Fruit fly (Drosophila melanogaster) whole organism, embryonic: ENCODE data around the gene CG15543.
A peak's percentile ranks its signal among the peaks of the same experiment; 100 is the strongest.

Experiments used
- CG10267 ChIP-seq: fragments of 200-800 bp; sonication (Bioruptor generic); optimal IDR thresholded peaks from 2 replicates; lab custom pipeline; 2018; ENCODE audit warnings: missing biosample characterization, mild to moderate bottlenecking, missing genetic modification characterization, moderate library complexity
- CG10959 ChIP-seq: fragments of 200-800 bp; sonication (Bioruptor generic); IDR thresholded peaks from 2 replicates; pipeline ENCODE4 v1.3.6; 2022; ENCODE audit warnings: missing biosample characterization, missing genetic modification characterization
- CG10979 ChIP-seq: fragments of 200-800 bp; sonication (Bioruptor generic); optimal IDR thresholded peaks from 2 replicates; lab custom pipeline; 2018; ENCODE audit warnings: missing biosample characterization, mild to moderate bottlenecking, missing genetic modification characterization, moderate library complexity
- CG12219 ChIP-seq: fragments of 200-800 bp; sonication (Bioruptor generic); optimal IDR thresholded peaks from 3 replicates; lab custom pipeline; 2018; ENCODE audit warnings: missing biosample characterization, mild to moderate bottlenecking, missing genetic modification characterization
- CG12769 ChIP-seq: fragments of 200-800 bp; sonication (Bioruptor generic); optimal IDR thresholded peaks from 2 replicates; lab custom pipeline; 2019; ENCODE audit warnings: missing biosample characterization, mild to moderate bottlenecking, missing genetic modification characterization, moderate library complexity
- CG14965 ChIP-seq: fragments of 200-800 bp; sonication (Bioruptor generic); optimal IDR thresholded peaks from 2 replicates; lab custom pipeline; 2016; ENCODE audit warnings: missing biosample characterization, missing genetic modification characterization, borderline replicate concordance
- CG15696 ChIP-seq: fragments of 200-800 bp; sonication (Bioruptor generic); optimal IDR thresholded peaks from 2 replicates; lab custom pipeline; 2019; ENCODE audit warnings: missing biosample characterization, mild to moderate bottlenecking, missing genetic modification characterization, moderate library complexity
- CG17359 ChIP-seq: fragments of 200-800 bp; sonication (Bioruptor generic); optimal IDR thresholded peaks from 3 replicates; lab custom pipeline; 2018; ENCODE audit warnings: missing biosample characterization, mild to moderate bottlenecking, missing genetic modification characterization, moderate library complexity
- CG17829 ChIP-seq: fragments of 200-800 bp; optimal IDR thresholded peaks from 2 replicates; lab custom pipeline; 2019; ENCODE audit warnings: missing biosample characterization, mild to moderate bottlenecking, missing genetic modification characterization, moderate library complexity
- CG30403 ChIP-seq: fragments of 200-800 bp; sonication (Bioruptor generic); optimal IDR thresholded peaks from 3 replicates; lab custom pipeline; 2016; ENCODE audit warnings: missing biosample characterization, missing genetic modification characterization
- CG30431 ChIP-seq: fragments of 200-800 bp; sonication (Bioruptor generic); optimal IDR thresholded peaks from 2 replicates; lab custom pipeline; 2017; ENCODE audit warnings: missing biosample characterization, missing genetic modification characterization
- CG4404 ChIP-seq: fragments of 200-800 bp; sonication (Bioruptor generic); IDR thresholded peaks from 2 replicates; pipeline ENCODE4 v1.3.6; 2022; ENCODE audit warnings: missing biosample characterization, missing genetic modification characterization
- CG4854 ChIP-seq: fragments of 200-800 bp; sonication (Bioruptor generic); optimal IDR thresholded peaks from 2 replicates; lab custom pipeline; 2016; ENCODE audit warnings: missing biosample characterization, missing genetic modification characterization, inconsistent platforms
- Elba2 ChIP-seq: fragments of 200-800 bp; sonication (Bioruptor generic); optimal IDR thresholded peaks from 3 replicates; lab custom pipeline; 2016; ENCODE audit warnings: missing biosample characterization, missing genetic modification characterization
- Ets65A ChIP-seq: fragments of 200-800 bp; sonication (Bioruptor generic); peaks from one replicate; lab custom pipeline; 2016; ENCODE audit warnings: missing biosample characterization, missing genetic modification characterization
- Neu2 ChIP-seq: fragments of 200-800 bp; sonication (Bioruptor generic); optimal IDR thresholded peaks from 3 replicates; lab custom pipeline; 2016; ENCODE audit warnings: missing biosample characterization, missing genetic modification characterization, borderline replicate concordance
- Nf-YC ChIP-seq: fragments of 200-800 bp; optimal IDR thresholded peaks from 3 replicates; lab custom pipeline; 2019; ENCODE audit warnings: missing biosample characterization, mild to moderate bottlenecking, missing genetic modification characterization, moderate library complexity
- Ravus ChIP-seq: fragments of 200-800 bp; sonication (Bioruptor generic); IDR thresholded peaks from 2 replicates; pipeline ENCODE4 v1.3.6; 2022; ENCODE audit warnings: missing biosample characterization, missing genetic modification characterization
- Rfx ChIP-seq: fragments of 200-800 bp; sonication (Bioruptor generic); IDR thresholded peaks from 2 replicates; pipeline ENCODE4 v1.3.6; 2022; ENCODE audit warnings: missing biosample characterization, missing genetic modification characterization
- Six4 ChIP-seq: fragments of 200-800 bp; sonication (Bioruptor generic); optimal IDR thresholded peaks from 2 replicates; lab custom pipeline; 2016; ENCODE audit warnings: missing biosample characterization, missing genetic modification characterization
- Vsx1 ChIP-seq: fragments of 200-800 bp; sonication (Bioruptor generic); optimal IDR thresholded peaks from 2 replicates; lab custom pipeline; 2017; ENCODE audit warnings: missing biosample characterization, mild to moderate bottlenecking, missing genetic modification characterization, missing genetic modification reagents
- Xrp1 ChIP-seq: fragments of 200-800 bp; sonication (Bioruptor generic); IDR thresholded peaks from 2 replicates; pipeline ENCODE4 v1.3.6; 2022; ENCODE audit warnings: missing biosample characterization, missing genetic modification characterization
- amos ChIP-seq: fragments of 200-800 bp; sonication (Bioruptor generic); IDR thresholded peaks from 2 replicates; pipeline ENCODE4 v1.3.6; 2022; ENCODE audit warnings: missing biosample characterization, missing genetic modification characterization; ENCODE audit not compliant: partially characterized antibody
- ara ChIP-seq: fragments of 200-800 bp; sonication (Bioruptor generic); IDR thresholded peaks from 2 replicates; pipeline ENCODE4 v1.3.6; 2022; ENCODE audit warnings: missing biosample characterization, missing genetic modification characterization
- bsh ChIP-seq, 2 experiments: fragments of 200-800 bp; sonication (Bioruptor generic); optimal IDR thresholded peaks; 2 replicates each; lab custom pipeline; 2017 to 2018; ENCODE audit warnings: mild to moderate bottlenecking in 2 of 2, missing biosample characterization in 2 of 2, missing genetic modification characterization in 2 of 2, moderate library complexity in 1 of 2
- cad ChIP-seq: fragments of >200 bp; optimal IDR thresholded peaks from 2 replicates; lab custom pipeline; 2017; ENCODE audit warnings: missing biosample characterization, missing genetic modification characterization
- cato ChIP-seq: fragments of 200-800 bp; sonication (Bioruptor generic); optimal IDR thresholded peaks from 2 replicates; lab custom pipeline; 2016; ENCODE audit warnings: missing biosample characterization, missing genetic modification characterization, borderline replicate concordance
- cg ChIP-seq: fragments of 200-800 bp; sonication (Bioruptor generic); optimal IDR thresholded peaks from 3 replicates; lab custom pipeline; 2019; ENCODE audit warnings: missing biosample characterization, mild to moderate bottlenecking, missing genetic modification characterization, moderate library complexity
- chif ChIP-seq, 2 experiments: fragments of 200-800 bp; sonication (Bioruptor generic); optimal IDR thresholded peaks; 3 replicates each; lab custom pipeline; 2016; ENCODE audit warnings: missing biosample characterization in 2 of 2, missing genetic modification characterization in 2 of 2
- ci ChIP-seq: fragments of 200-800 bp; sonication (Bioruptor generic); IDR thresholded peaks from 3 replicates; pipeline ENCODE4 v1.3.6; 2022; ENCODE audit warnings: missing biosample characterization, missing genetic modification characterization
- da ChIP-seq: fragments of 200-800 bp; sonication (Bioruptor generic); optimal IDR thresholded peaks from 2 replicates; lab custom pipeline; 2016; ENCODE audit warnings: missing biosample characterization, missing genetic modification characterization
- dm ChIP-seq: fragments of 200-800 bp; sonication (Bioruptor generic); optimal IDR thresholded peaks from 3 replicates; lab custom pipeline; 2016; ENCODE audit warnings: missing biosample characterization, missing genetic modification characterization
- dmrt11E ChIP-seq: fragments of 200-800 bp; sonication (Bioruptor generic); optimal IDR thresholded peaks from 3 replicates; lab custom pipeline; 2018; ENCODE audit warnings: missing biosample characterization, mild to moderate bottlenecking, missing genetic modification characterization, moderate library complexity
- emc ChIP-seq: fragments of 200-800 bp; sonication (Bioruptor generic); optimal IDR thresholded peaks from 2 replicates; lab custom pipeline; 2016; ENCODE audit warnings: missing biosample characterization, missing genetic modification characterization
- exex ChIP-seq: fragments of 200-800 bp; sonication (Bioruptor generic); optimal IDR thresholded peaks from 4 replicates; lab custom pipeline; 2018; ENCODE audit warnings: missing biosample characterization, mild to moderate bottlenecking, missing genetic modification characterization, moderate library complexity
- fd3F ChIP-seq: fragments of 200-800 bp; sonication (Bioruptor generic); optimal IDR thresholded peaks from 2 replicates; lab custom pipeline; 2018; ENCODE audit warnings: missing biosample characterization, mild to moderate bottlenecking, missing genetic modification characterization, moderate library complexity
- gsb ChIP-seq: fragments of 200-800 bp; sonication (Bioruptor generic); IDR thresholded peaks from 2 replicates; pipeline ENCODE4 v1.3.6; 2022; ENCODE audit warnings: missing biosample characterization, missing genetic modification characterization
- hkb ChIP-seq, 2 experiments: fragments of 200-800 bp in 1 of 2; fragments of >200 bp in 1 of 2; sonication (Bioruptor generic) in 1 of 2; IDR thresholded peaks in 1 of 2; optimal IDR thresholded peaks in 1 of 2; 2 replicates each; pipeline versions ENCODE4 v1.3.6 to Lab custom; 2017 to 2022; ENCODE audit warnings: missing biosample characterization in 1 of 2, missing genetic modification characterization in 1 of 2
- insv ChIP-seq, 2 experiments: fragments of 200-800 bp; sonication (Bioruptor generic); optimal IDR thresholded peaks; 3 replicates each; lab custom pipeline; 2016 to 2018; ENCODE audit warnings: missing biosample characterization in 2 of 2, missing genetic modification characterization in 2 of 2
- kni ChIP-seq: fragments of 200-800 bp; sonication (Bioruptor generic); optimal IDR thresholded peaks from 3 replicates; lab custom pipeline; 2017; ENCODE audit warnings: mild to moderate bottlenecking, missing biosample characterization, missing genetic modification reagents, missing genetic modification characterization
- lov ChIP-seq, 2 experiments: fragments of 200-800 bp in 1 of 2; fragments of >200 bp in 1 of 2; sonication (Bioruptor generic) in 1 of 2; IDR thresholded peaks in 1 of 2; optimal IDR thresholded peaks in 1 of 2; 2 replicates in 1 of 2; 3 replicates in 1 of 2; pipeline versions ENCODE4 v1.3.6 to Lab custom; 2017 to 2022; ENCODE audit warnings: missing biosample characterization in 1 of 2, missing genetic modification characterization in 1 of 2
- nau ChIP-seq: fragments of 200-800 bp; sonication (Bioruptor generic); optimal IDR thresholded peaks from 3 replicates; lab custom pipeline; 2017; ENCODE audit warnings: missing biosample characterization, mild to moderate bottlenecking, missing genetic modification characterization, missing genetic modification reagents
- pros ChIP-seq: fragments of 200-800 bp; sonication (Bioruptor generic); optimal IDR thresholded peaks from 3 replicates; lab custom pipeline; 2019; ENCODE audit warnings: missing biosample characterization, mild to moderate bottlenecking, missing genetic modification characterization, moderate library complexity
- pum ChIP-seq: fragments of 200-800 bp; sonication (Bioruptor generic); optimal IDR thresholded peaks from 2 replicates; lab custom pipeline; 2016; ENCODE audit warnings: missing biosample characterization, missing genetic modification characterization
- slbo ChIP-seq: fragments of 200-800 bp; sonication (Bioruptor generic); IDR thresholded peaks from 2 replicates; pipeline ENCODE4 v1.3.6; 2022; ENCODE audit warnings: missing biosample characterization, missing genetic modification characterization
- slp2 ChIP-seq: fragments of 200-800 bp; sonication (Bioruptor generic); optimal IDR thresholded peaks from 2 replicates; lab custom pipeline; 2016; ENCODE audit warnings: missing biosample characterization, missing genetic modification characterization
- zf30C ChIP-seq: fragments of 200-800 bp; sonication (Bioruptor generic); optimal IDR thresholded peaks from 3 replicates; lab custom pipeline; 2018; ENCODE audit warnings: missing biosample characterization, mild to moderate bottlenecking, missing genetic modification characterization
- zfh1 ChIP-seq: fragments of 200-800 bp; sonication (Bioruptor generic); IDR thresholded peaks from 3 replicates; pipeline ENCODE4 v1.3.6; 2022; ENCODE audit warnings: missing biosample characterization, missing genetic modification characterization

The CG15543 gene

DNA sequence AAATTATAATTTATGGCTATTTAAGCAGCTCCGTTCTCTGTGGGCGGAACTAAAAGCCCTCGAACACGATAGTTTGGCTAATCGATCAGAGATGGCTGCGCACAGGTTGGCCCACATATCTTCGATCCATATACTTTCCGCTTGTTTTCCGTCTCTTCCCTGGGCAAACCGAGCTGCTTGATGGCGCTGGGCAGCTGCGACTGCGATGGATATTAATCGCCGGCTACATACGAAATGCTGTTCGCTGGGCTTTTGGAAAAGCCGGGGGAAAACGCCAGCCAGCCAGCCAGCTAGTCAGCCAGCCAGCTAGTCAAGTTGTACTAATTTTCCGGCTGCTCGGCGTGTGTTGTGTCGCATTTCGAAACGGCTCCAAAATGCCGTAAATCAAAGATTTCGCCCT, 24.9 kb downstream of the CG15543 start:
- no peak for TF ChIP-seq da (GFP tag; lab: Kevin White, UChicago)
- peak; percentile 93 for TF ChIP-seq nau (GFP tag; lab: Kevin White, UChicago)
- no peak for TF ChIP-seq zf30C (GFP tag; lab: Kevin White, UChicago)
- TF ChIP-seq CG17359, result no peak
- peak; percentile 59 for TF ChIP-seq CG12769 (tag; lab: Kevin White, UChicago)
- TF ChIP-seq amos, result no peak
- TF ChIP-seq Rfx (GFP tag; lab: Robert Waterston, UW), result no peak
- TF ChIP-seq cato (GFP tag; lab: Kevin White, UChicago), result no peak
- TF ChIP-seq Ravus (GFP tag; lab: Robert Waterston, UW), result no peak

DNA sequence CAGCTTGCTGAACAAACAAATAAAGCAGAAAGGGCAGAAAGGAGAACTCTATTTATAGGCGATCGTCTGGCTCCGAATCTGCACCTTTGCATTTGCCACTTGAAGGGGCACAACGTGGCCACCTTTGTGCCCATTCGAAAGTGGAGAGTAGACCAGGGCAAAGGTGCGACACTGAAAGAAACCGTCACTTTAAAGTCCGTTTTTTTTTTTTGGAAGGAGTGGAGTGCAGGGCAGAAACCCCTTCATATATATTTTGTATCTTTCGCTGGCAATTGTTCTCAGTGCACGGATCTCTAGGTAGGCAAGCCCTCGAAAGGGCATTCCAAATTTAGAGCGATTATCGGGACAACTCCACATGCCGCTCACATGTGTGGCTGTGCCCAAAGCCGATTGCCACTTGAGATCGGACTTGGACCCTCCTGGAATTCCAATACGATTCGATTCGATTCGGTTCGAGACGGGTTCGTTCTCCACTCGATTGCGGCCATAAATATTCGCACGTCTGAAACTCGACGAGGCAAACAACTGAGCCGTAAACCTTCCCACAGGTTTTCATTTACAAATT, 27.5 kb downstream of the CG15543 start:
- TF ChIP-seq gsb (GFP tag; lab: Robert Waterston, UW), result no peak
- TF ChIP-seq Elba2, result no peak
- 0 out of 2 replicates have a peak, but pooled peaks have one; percentile 20 for TF ChIP-seq CG10959 (GFP tag; lab: Robert Waterston, UW)
- no peak for TF ChIP-seq CG4854
- no peak for TF ChIP-seq hkb (optimal IDR thresholded peaks at IDR 0.05; lab: Kevin White, UChicago)
- no peak for TF ChIP-seq hkb (GFP tag; IDR thresholded peaks at IDR 0.05; lab: Robert Waterston, UW)
- TF ChIP-seq CG10979 (tag; lab: Kevin White, UChicago), result peak; percentile 27
- peak; percentile 0 for TF ChIP-seq CG10267 (tag; lab: Kevin White, UChicago)
- no peak for TF ChIP-seq CG14965 (GFP tag; lab: Kevin White, UChicago)
- TF ChIP-seq pum (GFP tag; lab: Kevin White, UChicago), result no peak
- peak; percentile 5 for TF ChIP-seq Six4 (GFP tag; lab: Kevin White, UChicago)
- no peak for TF ChIP-seq CG12219 (GFP tag; lab: Kevin White, UChicago)
- TF ChIP-seq dmrt11E, result peak; percentile 55
- TF ChIP-seq pros (GFP tag; lab: Kevin White, UChicago), result peak; percentile 10
- TF ChIP-seq CG30403, result no peak
- no peak for TF ChIP-seq cg
- TF ChIP-seq CG30431 (GFP tag; lab: Kevin White, UChicago), result peak; percentile 1
- no peak for TF ChIP-seq cad (GFP tag; lab: Kevin White, UChicago)
- TF ChIP-seq Xrp1 (GFP tag; lab: Robert Waterston, UW), result peak; percentile 61
- TF ChIP-seq Ets65A (GFP tag; lab: Kevin White, UChicago), result peak; percentile 28
- no peak for TF ChIP-seq exex
- TF ChIP-seq kni (GFP tag; lab: Kevin White, UChicago), result no peak
- TF ChIP-seq CG15696, result peak; percentile 68
- TF ChIP-seq fd3F (GFP tag; lab: Kevin White, UChicago), result no peak
- TF ChIP-seq zfh1 (GFP tag; lab: Robert Waterston, UW), result peak; percentile 35; the same call in 1 of the 3 replicates
- no peak for TF ChIP-seq Nf-YC
- peak; percentile 42; the same call in 1 of the 2 replicates for TF ChIP-seq ara (GFP tag; lab: Robert Waterston, UW)
- TF ChIP-seq Vsx1, result no peak
- TF ChIP-seq slp2 (GFP tag; lab: Kevin White, UChicago), result no peak
- peak; percentile 49 for TF ChIP-seq CG4404 (GFP tag; lab: Robert Waterston, UW)
- no peak for TF ChIP-seq lov (optimal IDR thresholded peaks at IDR 0.05; lab: Kevin White, UChicago)
- 0 out of 3 replicates have a peak, but pooled peaks have one; percentile 25 for TF ChIP-seq lov (GFP tag; IDR thresholded peaks at IDR 0.05; lab: Robert Waterston, UW)
- TF ChIP-seq ci (GFP tag; lab: Robert Waterston, UW), result 0 out of 3 replicates have a peak, but pooled peaks have one; percentile 34
- no peak for TF ChIP-seq Neu2 (GFP tag; lab: Kevin White, UChicago)
- peak; percentile 2 for TF ChIP-seq CG17829 (tag; lab: Kevin White, UChicago)
- peak in 1 of 2 experiments; percentile 26 for TF ChIP-seq bsh (GFP tag; optimal IDR thresholded peaks at IDR 0.05; lab: Kevin White, UChicago)
- peak in 1 of 2 experiments; percentile 52 for TF ChIP-seq insv (GFP tag; optimal IDR thresholded peaks at IDR 0.05; lab: Kevin White, UChicago)
- TF ChIP-seq slbo, result no peak
- no peak for TF ChIP-seq emc (GFP tag; lab: Kevin White, UChicago)
- peak; percentile 27 for TF ChIP-seq dm
- peak in 1 of 2 experiments; percentile 7 for TF ChIP-seq chif (GFP tag; optimal IDR thresholded peaks at IDR 0.05; lab: Kevin White, UChicago)
